Fruit fly (Drosophila melanogaster) whole organism, embryonic: ENCODE data around the gene CG5104.

Experiments
- Ada2b ChIP-seq: fragments of 200-800 bp; sonication (Bioruptor generic); IDR thresholded peaks from 2 replicates; pipeline ENCODE4 v1.3.6; 2022; ENCODE audit warnings: missing biosample characterization, missing genetic modification characterization
- CG10543 ChIP-seq: fragments of 200-800 bp; sonication (Bioruptor generic); optimal IDR thresholded peaks from 3 replicates; lab custom pipeline; 2017; ENCODE audit warnings: missing biosample characterization, mild to moderate bottlenecking, missing genetic modification characterization, moderate library complexity
- CG12769 ChIP-seq: fragments of 200-800 bp; sonication (Bioruptor generic); optimal IDR thresholded peaks from 2 replicates; lab custom pipeline; 2019; ENCODE audit warnings: missing biosample characterization, mild to moderate bottlenecking, missing genetic modification characterization, moderate library complexity
- CG13624 ChIP-seq: fragments of 200-800 bp; sonication (Bioruptor generic); optimal IDR thresholded peaks from 2 replicates; lab custom pipeline; 2016; ENCODE audit warnings: missing biosample characterization, missing genetic modification characterization
- CG13894 ChIP-seq: fragments of 200-800 bp; sonication (Bioruptor generic); optimal IDR thresholded peaks from 3 replicates; lab custom pipeline; 2018; ENCODE audit warnings: missing biosample characterization, mild to moderate bottlenecking, missing genetic modification characterization, moderate library complexity
- CG15269 ChIP-seq: fragments of 200-800 bp; sonication (Bioruptor generic); optimal IDR thresholded peaks from 2 replicates; lab custom pipeline; 2018; ENCODE audit warnings: missing biosample characterization, mild to moderate bottlenecking, missing genetic modification characterization, moderate library complexity
- CG1602 ChIP-seq: fragments of 200-800 bp; sonication (Bioruptor generic); optimal IDR thresholded peaks from 3 replicates; lab custom pipeline; 2016; ENCODE audit warnings: missing biosample characterization, missing genetic modification characterization
- CG17385 ChIP-seq: fragments of 200-800 bp; sonication (Bioruptor generic); optimal IDR thresholded peaks from 3 replicates; lab custom pipeline; 2018; ENCODE audit warnings: missing biosample characterization, mild to moderate bottlenecking, missing genetic modification characterization
- CG3281 ChIP-seq: fragments of 200-800 bp; sonication (Bioruptor generic); optimal IDR thresholded peaks from 3 replicates; lab custom pipeline; 2017; ENCODE audit warnings: missing biosample characterization, mild to moderate bottlenecking, missing genetic modification characterization
- CG4617 ChIP-seq: fragments of 200-800 bp; sonication (Bioruptor generic); optimal IDR thresholded peaks from 3 replicates; lab custom pipeline; 2016; ENCODE audit warnings: missing biosample characterization, missing genetic modification characterization, borderline replicate concordance
- CG4820 ChIP-seq: fragments of 200-800 bp; sonication (Bioruptor generic); optimal IDR thresholded peaks from 3 replicates; lab custom pipeline; 2016; ENCODE audit warnings: missing biosample characterization, missing genetic modification characterization
- CG6175 ChIP-seq: fragments of 200-800 bp; sonication (Bioruptor generic); IDR thresholded peaks from 3 replicates; pipeline ENCODE4 v1.3.6; 2022; ENCODE audit warnings: missing biosample characterization, missing genetic modification characterization
- CG8290 ChIP-seq, 3 experiments: fragments of 200-800 bp; sonication (Bioruptor generic); optimal IDR thresholded peaks; 2 replicates each; lab custom pipeline; 2016 to 2019; ENCODE audit warnings: missing biosample characterization in 3 of 3, missing genetic modification characterization in 3 of 3, mild to moderate bottlenecking in 2 of 3, moderate library complexity in 1 of 3
- CG8388 ChIP-seq: fragments of 200-800 bp; sonication (Bioruptor generic); optimal IDR thresholded peaks from 2 replicates; lab custom pipeline; 2019; ENCODE audit warnings: missing biosample characterization, mild to moderate bottlenecking, missing genetic modification characterization, moderate library complexity
- Ets65A ChIP-seq: fragments of 200-800 bp; sonication (Bioruptor generic); peaks from one replicate; lab custom pipeline; 2016; ENCODE audit warnings: missing biosample characterization, missing genetic modification characterization
- Hr78 ChIP-seq, 2 experiments: fragments of 200-800 bp in 1 of 2; fragments of >200 bp in 1 of 2; sonication (Bioruptor generic) in 1 of 2; optimal IDR thresholded peaks; 2 replicates each; lab custom pipeline; 2017 to 2019; ENCODE audit warnings: missing biosample characterization in 2 of 2, missing genetic modification characterization in 2 of 2, mild to moderate bottlenecking in 1 of 2, moderate library complexity in 1 of 2
- MTF-1 ChIP-seq: fragments of 200-800 bp; sonication (Bioruptor generic); optimal IDR thresholded peaks from 2 replicates; lab custom pipeline; 2018; ENCODE audit warnings: missing biosample characterization, mild to moderate bottlenecking, missing genetic modification characterization, borderline replicate concordance
- Med ChIP-seq: fragments of 200-800 bp; sonication (Bioruptor generic); peaks from one replicate; lab custom pipeline; 2016; ENCODE audit warnings: missing biosample characterization, missing genetic modification characterization, mild to moderate bottlenecking, inconsistent platforms, moderate library complexity
- NC2α ChIP-seq: fragments of 200-800 bp; sonication (Bioruptor generic); optimal IDR thresholded peaks from 2 replicates; lab custom pipeline; 2016; ENCODE audit warnings: missing biosample characterization, missing genetic modification characterization
- NfI ChIP-seq: fragments of 200-800 bp; sonication (Bioruptor generic); optimal IDR thresholded peaks from 3 replicates; lab custom pipeline; 2018; ENCODE audit warnings: missing biosample characterization, mild to moderate bottlenecking, missing genetic modification characterization, moderate library complexity
- PHDP ChIP-seq: fragments of 200-800 bp; sonication (Bioruptor generic); optimal IDR thresholded peaks from 3 replicates; lab custom pipeline; 2018; ENCODE audit warnings: missing biosample characterization, mild to moderate bottlenecking, missing genetic modification characterization, moderate library complexity
- Pdp1 ChIP-seq, 2 experiments: fragments of 200-800 bp; sonication (Bioruptor generic); optimal IDR thresholded peaks; 3 replicates each; lab custom pipeline; 2016; ENCODE audit warnings: missing biosample characterization in 2 of 2, missing genetic modification characterization in 2 of 2, mild to moderate bottlenecking in 1 of 2, moderate library complexity in 1 of 2
- abd-A ChIP-seq: fragments of 200-800 bp; sonication (Bioruptor generic); optimal IDR thresholded peaks from 3 replicates; lab custom pipeline; 2019; ENCODE audit warnings: missing biosample characterization, mild to moderate bottlenecking, missing genetic modification characterization, moderate library complexity
- ash1 ChIP-seq: fragments of 200-800 bp; sonication (Bioruptor generic); optimal IDR thresholded peaks from 2 replicates; lab custom pipeline; 2018; ENCODE audit warnings: missing biosample characterization, mild to moderate bottlenecking, missing genetic modification characterization
- cwo ChIP-seq: fragments of 200-800 bp; sonication (Bioruptor generic); optimal IDR thresholded peaks from 3 replicates; lab custom pipeline; 2017; ENCODE audit warnings: missing biosample characterization, missing genetic modification characterization, mild to moderate bottlenecking, moderate library complexity, missing genetic modification reagents
- eve ChIP-seq, 2 experiments: fragments of >200 bp; optimal IDR thresholded peaks; 2 replicates each; lab custom pipeline; 2017; ENCODE audit warnings: missing biosample characterization in 2 of 2, missing genetic modification characterization in 2 of 2
- exex ChIP-seq: fragments of 200-800 bp; sonication (Bioruptor generic); optimal IDR thresholded peaks from 4 replicates; lab custom pipeline; 2018; ENCODE audit warnings: missing biosample characterization, mild to moderate bottlenecking, missing genetic modification characterization, moderate library complexity
- grau ChIP-seq: fragments of 200-800 bp; optimal IDR thresholded peaks from 3 replicates; lab custom pipeline; 2019; ENCODE audit warnings: missing biosample characterization, mild to moderate bottlenecking, missing genetic modification characterization, moderate library complexity
- grn ChIP-seq: fragments of 200-800 bp; sonication (Bioruptor generic); optimal IDR thresholded peaks from 3 replicates; lab custom pipeline; 2017; ENCODE audit warnings: missing biosample characterization, missing genetic modification characterization
- gro ChIP-seq: fragments of 200-800 bp; sonication (Bioruptor generic); optimal IDR thresholded peaks from 2 replicates; lab custom pipeline; 2016; ENCODE audit warnings: missing biosample characterization, missing genetic modification characterization
- ind ChIP-seq: fragments of 200-800 bp; sonication (Bioruptor generic); optimal IDR thresholded peaks from 3 replicates; lab custom pipeline; 2016; ENCODE audit warnings: missing biosample characterization, missing genetic modification characterization
- jumu ChIP-seq: fragments of 200-800 bp; sonication (Bioruptor generic); optimal IDR thresholded peaks from 3 replicates; lab custom pipeline; 2016; ENCODE audit warnings: missing biosample characterization, missing genetic modification characterization
- luna ChIP-seq: fragments of 200-800 bp; sonication (Bioruptor generic); optimal IDR thresholded peaks from 2 replicates; lab custom pipeline; 2016; ENCODE audit warnings: missing biosample characterization, missing genetic modification characterization
- onecut ChIP-seq: fragments of 200-800 bp; sonication (Bioruptor generic); IDR thresholded peaks from 2 replicates; pipeline ENCODE4 v1.3.6; 2022; ENCODE audit warnings: missing biosample characterization, missing genetic modification characterization
- pho ChIP-seq: fragments of 200-800 bp; sonication (Bioruptor generic); optimal IDR thresholded peaks from 2 replicates; lab custom pipeline; 2016; ENCODE audit warnings: missing biosample characterization, missing genetic modification characterization
- pnt ChIP-seq: fragments of 200-800 bp; sonication (Bioruptor generic); optimal IDR thresholded peaks from 3 replicates; lab custom pipeline; 2016; ENCODE audit warnings: missing biosample characterization, missing genetic modification characterization
- rib ChIP-seq: fragments of 200-800 bp; sonication (Bioruptor generic); IDR thresholded peaks from 2 replicates; pipeline ENCODE4 v1.3.6; 2022; ENCODE audit warnings: missing biosample characterization, missing genetic modification characterization
- row ChIP-seq: fragments of 200-800 bp; sonication (Bioruptor generic); IDR thresholded peaks from 3 replicates; pipeline ENCODE4 v1.3.6; 2022; ENCODE audit warnings: missing biosample characterization, missing genetic modification characterization
- sd ChIP-seq: fragments of 200-800 bp; sonication (Bioruptor generic); optimal IDR thresholded peaks from 3 replicates; lab custom pipeline; 2018; ENCODE audit warnings: missing biosample characterization, mild to moderate bottlenecking, missing genetic modification characterization, moderate library complexity
- sens ChIP-seq: fragments of 200-800 bp; sonication (Bioruptor generic); peaks from one replicate; lab custom pipeline; 2016; ENCODE audit warnings: missing biosample characterization, missing genetic modification characterization
- sug ChIP-seq: fragments of 200-800 bp; optimal IDR thresholded peaks from 2 replicates; lab custom pipeline; 2019; ENCODE audit warnings: missing biosample characterization, mild to moderate bottlenecking, missing genetic modification characterization, moderate library complexity
- tgo ChIP-seq: fragments of 200-800 bp; sonication (Bioruptor generic); IDR thresholded peaks from 3 replicates; pipeline ENCODE4 v1.3.6; 2022; ENCODE audit warnings: missing biosample characterization, missing genetic modification characterization
- wor ChIP-seq: fragments of 200-800 bp; sonication (Bioruptor generic); IDR thresholded peaks from 2 replicates; pipeline ENCODE4 v1.3.6; 2022; ENCODE audit warnings: missing biosample characterization, missing genetic modification characterization

The CG5104 gene

dm6 chr3L:20537655-20538300 lies 17.0 kb downstream of the CG5104 start (continued):
- TF ChIP-seq CG1602 (GFP tag; lab: Kevin White, UChicago) (no peak), CG4617 (GFP tag; lab: Kevin White, UChicago) (no peak), pnt (GFP tag; lab: Kevin White, UChicago) (no peak)

dm6 chr3L:20538458-20538857 lies 17.6 kb downstream of the CG5104 start:
- TF ChIP-seq gro (peak; percentile 27), jumu (GFP tag; lab: Kevin White, UChicago) (no peak), sd (tag; lab: Kevin White, UChicago) (peak; percentile 86), MTF-1 (GFP tag; lab: Kevin White, UChicago) (no peak), grn (GFP tag; lab: Kevin White, UChicago) (no peak), CG17385 (peak; percentile 51), CG13894 (tag; lab: Kevin White, UChicago) (peak; percentile 95), luna (GFP tag; lab: Kevin White, UChicago) (no peak), CG10543 (GFP tag; lab: Kevin White, UChicago) (peak; percentile 69), Hr78 (GFP tag; optimal IDR thresholded peaks at IDR 0.05; lab: Kevin White, UChicago) (no peak), Pdp1 (GFP tag; optimal IDR thresholded peaks at IDR 0.05; lab: Kevin White, UChicago) (peak in 1 of 2 experiments; percentile 26), NfI (peak; percentile 38), abd-A (tag; lab: Kevin White, UChicago) (peak; percentile 36), NC2α (GFP tag; lab: Kevin White, UChicago) (no peak), rib (GFP tag; lab: Robert Waterston, UW) (0 out of 2 replicates have a peak, but pooled peaks have one; percentile 25), ash1 (GFP tag; lab: Kevin White, UChicago) (no peak), onecut (GFP tag; lab: Robert Waterston, UW) (no peak), CG12769 (tag; lab: Kevin White, UChicago) (peak; percentile 66)
- TF ChIP-seq, all 482 proteins: peak for 10

dm6 chr3L:20539116-20539990 lies 18.5 kb downstream of the CG5104 start:
- no peak for TF ChIP-seq CG13624
- peak; percentile 1 for TF ChIP-seq CG17385
- TF ChIP-seq CG15269 = peak; percentile 18
- peak; percentile 74 for TF ChIP-seq Med (GFP tag; lab: Kevin White, UChicago)
- peak; percentile 71 for TF ChIP-seq exex (tag; lab: Kevin White, UChicago)
- TF ChIP-seq sens (GFP tag; lab: Kevin White, UChicago) = peak; percentile 74
- TF ChIP-seq row (GFP tag; lab: Robert Waterston, UW) = peak; percentile 44
- no peak for TF ChIP-seq ind (GFP tag; lab: Kevin White, UChicago)
- TF ChIP-seq cwo (GFP tag; lab: Kevin White, UChicago) = peak; percentile 16
- TF ChIP-seq sug (tag; lab: Kevin White, UChicago) = peak; percentile 51
- TF ChIP-seq Ets65A (GFP tag; lab: Kevin White, UChicago) = peak; percentile 80
- peak in 1 of 2 experiments; percentile 82 for TF ChIP-seq Pdp1 (GFP tag; optimal IDR thresholded peaks at IDR 0.05; lab: Kevin White, UChicago)
- peak; percentile 20 for TF ChIP-seq CG3281 (GFP tag; lab: Kevin White, UChicago)
- TF ChIP-seq pho = no peak
- 0 out of 3 replicates have a peak, but pooled peaks have one; percentile 11 for TF ChIP-seq CG6175
- peak; percentile 88 for TF ChIP-seq grn (GFP tag; lab: Kevin White, UChicago)
- TF ChIP-seq eve (GFP tag; optimal IDR thresholded peaks at IDR 0.05; lab: Kevin White, UChicago) = peak in 1 of 2 experiments; percentile 50
- TF ChIP-seq wor = no peak
- TF ChIP-seq CG4820 = no peak
- no peak for TF ChIP-seq CG8290 (GFP tag; optimal IDR thresholded peaks at IDR 0.05; lab: Kevin White, UChicago)
- peak in 1 of 2 experiments; percentile 6 for TF ChIP-seq CG8290 (tag; optimal IDR thresholded peaks at IDR 0.05; lab: Kevin White, UChicago)
- TF ChIP-seq CG13894 (tag; lab: Kevin White, UChicago) = no peak
- TF ChIP-seq tgo = 0 out of 3 replicates have a peak, but pooled peaks have one; percentile 29
- TF ChIP-seq grau (tag; lab: Kevin White, UChicago) = peak; percentile 4
- TF ChIP-seq PHDP (tag; lab: Kevin White, UChicago) = no peak
- 0 out of 2 replicates have a peak, but pooled peaks have one; percentile 4 for TF ChIP-seq Ada2b (GFP tag; lab: Robert Waterston, UW)
- peak; percentile 75 for TF ChIP-seq CG8388 (GFP tag; lab: Kevin White, UChicago)
